Fruit fly (Drosophila melanogaster): Measurements from ENCODE around the gene CG12099.

DNA sequence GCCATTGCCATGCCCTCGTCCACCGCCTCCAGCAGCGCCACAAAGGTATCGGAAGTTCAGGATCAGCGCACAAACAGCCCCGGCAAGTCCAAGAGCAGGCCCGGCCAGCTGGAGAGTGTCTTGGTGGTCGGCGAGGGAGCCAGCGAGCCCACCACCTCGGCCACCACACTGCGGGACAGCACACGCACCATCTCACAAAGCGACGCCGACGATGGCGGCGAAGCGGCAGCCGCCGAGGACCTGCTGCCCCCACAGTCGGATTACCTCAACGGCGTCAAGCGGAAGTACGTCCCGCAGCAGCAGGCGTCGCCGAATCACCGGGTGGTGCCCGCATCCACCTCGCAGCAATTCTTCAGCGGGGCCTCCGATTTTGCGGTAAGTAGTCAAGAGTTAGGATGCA is 7.4 kb downstream of the CG12099 start:
- no peak for TF ChIP-seq psq (optimal IDR thresholded peaks at IDR 0.05)
- TF ChIP-seq usp (GFP tag; optimal IDR thresholded peaks at IDR 0.05): no peak
- no peak for TF ChIP-seq EcR (GFP tag; optimal IDR thresholded peaks at IDR 0.05)
- no peak for TF ChIP-seq CG8478 (optimal IDR thresholded peaks at IDR 0.05)
- no peak for TF ChIP-seq Dll (optimal IDR thresholded peaks at IDR 0.05)
- no peak for TF ChIP-seq pan (optimal IDR thresholded peaks at IDR 0.05)

Data from whole organism.